Fruit fly (Drosophila melanogaster) S2 (cell line): ENCODE measurements around the gene Prx4.

ENCODE experiments used
- CG8478 ChIP-seq: fragments of >200 bp; optimal IDR thresholded peaks from 2 replicates; lab custom pipeline; 2018
- CTCF ChIP-seq, 2 experiments: fragments of >200 bp; optimal IDR thresholded peaks; 2 replicates each; lab custom pipeline; 2018

Gene Prx4

dm6 chr3L:3073460-3073859, 31.3 kb downstream of the Prx4 start:
- TF ChIP-seq CTCF (optimal IDR thresholded peaks at IDR 0.05; lab: Kevin White, UChicago) (no peak), CG8478 (no peak)

dm6 chr3L:3074380-3074779, 32.2 kb downstream of the Prx4 start:
- TF ChIP-seq CG8478 = no peak
- no peak for TF ChIP-seq CTCF (optimal IDR thresholded peaks at IDR 0.05; lab: Kevin White, UChicago)

- TF ChIP-seq CG8478 (no peak), CTCF (optimal IDR thresholded peaks at IDR 0.05; lab: Kevin White, UChicago) (no peak)
Observed at dm6 chr3L:3074805-3075204, 32.6 kb downstream of the Prx4 start.

dm6 chr3L:3076954-3077353, 34.8 kb downstream of the Prx4 start:
- TF ChIP-seq CG8478 (no peak), CTCF (optimal IDR thresholded peaks at IDR 0.05; lab: Kevin White, UChicago) (no peak)

- no peak for TF ChIP-seq CTCF (optimal IDR thresholded peaks at IDR 0.05; lab: Kevin White, UChicago)
- no peak for TF ChIP-seq CG8478
Observed at dm6 chr3L:3077568-3078107, 35.5 kb downstream of the Prx4 start.

- TF ChIP-seq CTCF (optimal IDR thresholded peaks at IDR 0.05; lab: Kevin White, UChicago) (no peak), CG8478 (no peak)
Observed at dm6 chr3L:3078398-3079155, 36.4 kb downstream of the Prx4 start.

- no peak for TF ChIP-seq CTCF (optimal IDR thresholded peaks at IDR 0.05; lab: Kevin White, UChicago)
- TF ChIP-seq CG8478 = no peak
Observed at dm6 chr3L:3079156-3079495, 37.0 kb downstream of the Prx4 start.

dm6 chr3L:3080084-3080994, 38.2 kb downstream of the Prx4 start:
- TF ChIP-seq CG8478 (no peak), CTCF (optimal IDR thresholded peaks at IDR 0.05; lab: Kevin White, UChicago) (no peak)

- no peak for TF ChIP-seq CTCF (optimal IDR thresholded peaks at IDR 0.05; lab: Kevin White, UChicago)
- no peak for TF ChIP-seq CG8478
Observed at dm6 chr3L:3081146-3081872, 39.1 kb downstream of the Prx4 start.

- TF ChIP-seq CTCF (optimal IDR thresholded peaks at IDR 0.05; lab: Kevin White, UChicago) (no peak), CG8478 (no peak)
Observed at dm6 chr3L:3081966-3082516, 39.9 kb downstream of the Prx4 start.

dm6 chr3L:3083329-3084083, 41.3 kb downstream of the Prx4 start:
- TF ChIP-seq CTCF (optimal IDR thresholded peaks at IDR 0.05; lab: Kevin White, UChicago) (no peak), CG8478 (no peak)

dm6 chr3L:3089012-3089411, 46.9 kb downstream of the Prx4 start:
- TF ChIP-seq CTCF (optimal IDR thresholded peaks at IDR 0.05; lab: Kevin White, UChicago) (no peak), CG8478 (no peak)

dm6 chr3L:3090581-3091345, 48.6 kb downstream of the Prx4 start:
- TF ChIP-seq CG8478 (no peak), CTCF (optimal IDR thresholded peaks at IDR 0.05; lab: Kevin White, UChicago) (no peak)
